Worm (Caenorhabditis elegans): Measurements from ENCODE around the gene ran-2.

The ran-2 gene

DNA sequence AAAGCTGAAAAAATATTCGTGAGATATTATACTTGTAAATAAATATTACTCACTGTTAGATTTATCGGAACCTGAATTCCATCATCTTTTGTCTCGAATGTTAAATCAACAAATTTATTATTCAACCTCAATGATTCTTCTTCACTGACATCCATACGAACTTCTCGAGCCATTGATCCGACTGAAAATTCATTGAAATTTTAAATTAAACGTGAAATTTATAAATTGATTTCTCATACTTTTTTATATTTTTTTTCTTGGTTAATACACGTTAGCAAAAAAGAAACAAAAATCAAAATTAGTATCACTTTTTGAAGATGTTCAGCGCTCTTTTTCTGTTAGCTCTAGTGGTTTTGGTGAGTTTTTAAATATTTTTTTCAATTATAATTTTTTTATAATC lies 13.5 kb upstream of the ran-2 start, which contains the start of gene C29E4.14:
Gene C29E4.14 (plus strand): TSS at position 301 of the 400 bp plus-strand sequence.
- TF ChIP-seq nhr-76 (tag; optimal IDR thresholded peaks at IDR 0.05) (no peak), nhr-67 (tag; optimal IDR thresholded peaks at IDR 0.05) (no peak), nfya-1 (tag; optimal IDR thresholded peaks at IDR 0.05; ENCODE audit: insufficient read depth) (no peak), zag-1 (tag; optimal IDR thresholded peaks at IDR 0.05) (no peak), sea-2 (GFP tag; optimal IDR thresholded peaks at IDR 0.05) (no peak), fkh-10 (GFP tag; optimal IDR thresholded peaks at IDR 0.05) (no peak), nhr-12 (tag; optimal IDR thresholded peaks at IDR 0.05) (no peak), mml-1 (tag; optimal IDR thresholded peaks at IDR 0.05) (no peak)

DNA sequence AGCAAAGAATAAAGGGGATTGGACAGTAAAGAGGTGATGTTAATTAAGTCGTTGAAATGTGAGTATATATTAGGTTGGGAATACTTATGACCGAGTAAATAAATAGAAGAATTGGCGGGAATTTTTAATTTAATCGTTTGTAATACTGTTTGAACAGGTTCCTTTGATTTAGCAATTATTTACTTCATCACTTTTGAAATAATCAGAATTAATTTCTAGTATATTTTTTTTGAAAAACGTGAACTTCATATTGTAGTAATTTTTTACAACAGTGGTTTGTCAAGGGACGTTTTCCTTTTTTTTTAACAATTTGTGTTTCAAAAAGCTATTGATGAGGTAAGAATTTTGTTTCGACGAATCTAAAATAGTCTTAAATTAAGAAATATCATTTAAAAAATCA lies 11.1 kb upstream of the ran-2 start, which contains the start of gene C29E4.17:
Gene C29E4.17 (plus strand): TSS at position 301 of the 400 bp plus-strand sequence.
- TF ChIP-seq nhr-28 (tag; optimal IDR thresholded peaks at IDR 0.05), result no peak
- no peak for TF ChIP-seq nhr-11 (tag; optimal IDR thresholded peaks at IDR 0.05)

DNA sequence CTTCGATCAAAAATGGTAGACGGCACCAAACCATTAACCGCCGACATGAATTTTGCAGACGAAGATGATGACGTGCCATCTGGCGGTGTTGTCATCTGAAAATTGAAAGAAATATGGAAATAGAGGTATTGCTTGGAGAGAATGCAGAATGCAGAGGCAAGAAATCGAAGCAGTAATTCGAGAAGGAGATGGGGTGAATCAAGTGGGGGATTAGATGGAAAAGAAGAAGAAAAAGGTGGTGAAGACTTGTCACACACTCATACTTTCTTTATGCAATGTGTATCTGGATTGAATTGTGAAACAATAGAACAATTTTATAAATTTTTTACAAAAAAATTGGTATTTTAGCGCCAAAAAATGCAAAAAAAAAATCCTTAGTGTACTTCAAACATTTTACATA lies 8.5 kb upstream of the ran-2 start, which contains the start of gene tag-250:
Gene tag-250 (minus strand): TSS at position 101 of the 400 bp plus-strand sequence.
- no peak for TF ChIP-seq nhr-25 (tag; optimal IDR thresholded peaks at IDR 0.05)
- TF ChIP-seq jun-1 (tag; optimal IDR thresholded peaks at IDR 0.05), result no peak
- no peak for TF ChIP-seq pha-4 (tag; optimal IDR thresholded peaks at IDR 0.05)
- TF ChIP-seq nhr-23 (tag; optimal IDR thresholded peaks at IDR 0.05), result no peak
- TF ChIP-seq ceh-28 (tag; optimal IDR thresholded peaks at IDR 0.05), result no peak
- TF ChIP-seq mml-1 (tag; optimal IDR thresholded peaks at IDR 0.05), result no peak
- TF ChIP-seq lin-15B (tag; optimal IDR thresholded peaks at IDR 0.05), result no peak
- no peak for TF ChIP-seq skn-1 (tag; optimal IDR thresholded peaks at IDR 0.05)
- TF ChIP-seq lin-39 (tag; optimal IDR thresholded peaks at IDR 0.05), result no peak
- TF ChIP-seq nhr-76 (tag; optimal IDR thresholded peaks at IDR 0.05), result no peak
- no peak for TF ChIP-seq ztf-11 (tag; optimal IDR thresholded peaks at IDR 0.05)
- no peak for TF ChIP-seq nhr-28 (tag; optimal IDR thresholded peaks at IDR 0.05)
- TF ChIP-seq pqm-1 (tag; optimal IDR thresholded peaks at IDR 0.05), result no peak
- TF ChIP-seq tbx-2 (tag; optimal IDR thresholded peaks at IDR 0.05), result no peak
- TF ChIP-seq aly-2 (tag; optimal IDR thresholded peaks at IDR 0.05), result no peak

DNA sequence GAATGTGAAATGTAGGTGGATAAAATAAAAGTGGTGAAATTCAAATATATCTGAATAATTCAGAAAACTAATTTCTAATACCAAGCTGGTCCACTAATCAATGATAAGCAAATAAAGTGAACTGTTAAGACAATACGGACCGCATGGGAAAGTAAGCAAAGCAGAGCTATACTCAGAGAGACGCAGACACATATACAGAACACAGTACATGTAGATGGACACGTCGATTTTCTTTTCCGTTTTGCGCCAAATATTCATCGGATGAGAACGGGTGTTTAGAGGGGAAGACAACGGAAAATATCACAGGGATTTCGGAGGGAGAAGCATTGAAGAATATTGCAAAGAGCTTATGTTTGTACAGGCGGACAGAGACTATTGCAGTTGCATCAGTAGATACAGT lies 7.4 kb upstream of the ran-2 start:
- TF ChIP-seq pha-4 (tag; optimal IDR thresholded peaks at IDR 0.05), result peak; percentile 48
- TF ChIP-seq snpc-4 (tag; optimal IDR thresholded peaks at IDR 0.05), result peak; percentile 3
- TF ChIP-seq elt-2 (tag; optimal IDR thresholded peaks at IDR 0.05), result no peak

DNA sequence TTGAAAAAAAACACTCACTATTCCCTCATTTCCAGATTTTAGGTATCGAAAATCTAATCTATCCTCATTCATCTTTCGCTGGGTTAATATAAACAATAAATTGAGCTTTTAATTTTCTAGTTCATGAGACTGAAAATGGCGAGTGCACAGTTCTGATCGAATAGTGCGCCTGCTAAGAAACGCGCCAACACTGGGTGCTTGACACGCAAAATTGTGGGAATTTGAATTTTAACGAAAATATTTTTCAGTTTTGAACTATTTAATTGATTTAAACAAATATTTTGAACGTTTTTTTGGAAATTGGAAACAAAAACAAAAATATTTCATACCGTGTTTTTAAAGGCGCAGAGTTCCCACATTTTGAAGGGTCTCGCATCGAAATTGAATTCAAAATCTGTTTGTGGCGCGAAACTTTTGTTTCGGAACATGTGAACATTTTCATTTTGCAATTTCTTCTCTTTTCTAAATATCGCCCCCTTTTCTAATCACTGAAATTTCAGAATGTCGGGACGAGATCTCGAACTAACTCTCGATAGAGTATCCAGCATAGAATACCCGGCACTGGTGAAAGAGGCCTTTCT lies 4.7 kb upstream of the ran-2 start, which contains the start of the genes C29E4.13 and npp-15:
Gene C29E4.13 (minus strand): TSS at position 169 of the 581 bp plus-strand sequence.
Gene npp-15 (plus strand): TSS at position 495 of the 581 bp plus-strand sequence.
- TF ChIP-seq nhr-67 (tag; optimal IDR thresholded peaks at IDR 0.05), result no peak
- TF ChIP-seq nhr-25 (tag; optimal IDR thresholded peaks at IDR 0.05), result peak; percentile 8
- peak; percentile 13 for TF ChIP-seq nhr-23 (tag; optimal IDR thresholded peaks at IDR 0.05)
- TF ChIP-seq pqm-1 (tag; optimal IDR thresholded peaks at IDR 0.05), result no peak
- TF ChIP-seq ama-1 (optimal IDR thresholded peaks at IDR 0.05), result no peak
- TF ChIP-seq elt-2 (tag; optimal IDR thresholded peaks at IDR 0.05), result peak; percentile 19
- TF ChIP-seq unc-39 (tag; optimal IDR thresholded peaks at IDR 0.05), result no peak
- TF ChIP-seq lin-15B (tag; optimal IDR thresholded peaks at IDR 0.05), result peak; percentile 61
- TF ChIP-seq nhr-28 (tag; optimal IDR thresholded peaks at IDR 0.05), result no peak
- TF ChIP-seq skn-1 (tag; optimal IDR thresholded peaks at IDR 0.05), result no peak
- no peak for TF ChIP-seq nhr-12 (tag; optimal IDR thresholded peaks at IDR 0.05)
- TF ChIP-seq fkh-10 (GFP tag; optimal IDR thresholded peaks at IDR 0.05), result no peak
- TF ChIP-seq ceh-82 (tag; optimal IDR thresholded peaks at IDR 0.05), result no peak
- TF ChIP-seq pha-4 (tag; optimal IDR thresholded peaks at IDR 0.05), result peak; percentile 71
- TF ChIP-seq snpc-4 (tag; optimal IDR thresholded peaks at IDR 0.05), result peak; percentile 10
- TF ChIP-seq elt-3 (tag; optimal IDR thresholded peaks at IDR 0.05), result no peak

DNA sequence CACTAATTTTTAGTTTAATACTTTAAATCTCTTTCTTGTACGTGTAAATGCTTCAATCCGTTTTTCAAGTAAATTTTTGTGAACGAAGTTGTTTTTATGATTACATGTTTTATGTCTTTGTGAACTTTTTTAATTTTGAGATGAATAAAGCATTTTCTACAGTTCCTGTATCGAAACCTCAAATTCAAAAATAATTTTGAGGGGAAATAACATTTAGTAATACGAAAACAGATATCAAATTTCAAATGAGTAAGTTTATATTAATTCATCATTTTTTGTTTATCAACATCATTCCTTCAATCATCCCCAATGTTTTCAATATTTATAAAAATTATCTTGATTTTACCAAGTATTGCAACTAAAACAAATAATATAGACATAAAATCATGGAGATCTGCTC lies 4.2 kb downstream of the ran-2 start, which contains the start of gene C29E4.10:
Gene C29E4.10 (plus strand): TSS at position 301 of the 400 bp plus-strand sequence.
- no peak for TF ChIP-seq ceh-82 (tag; optimal IDR thresholded peaks at IDR 0.05)
- TF ChIP-seq R02D3.7 (tag; optimal IDR thresholded peaks at IDR 0.05), result no peak
- TF ChIP-seq ZK546.5 (tag; optimal IDR thresholded peaks at IDR 0.05), result no peak
- TF ChIP-seq nhr-77 (tag; optimal IDR thresholded peaks at IDR 0.05), result no peak
- no peak for TF ChIP-seq tbx-2 (tag; optimal IDR thresholded peaks at IDR 0.05)
- no peak for TF ChIP-seq elt-2 (tag; optimal IDR thresholded peaks at IDR 0.05)
- TF ChIP-seq ama-1 (optimal IDR thresholded peaks at IDR 0.05), result no peak
- no peak for TF ChIP-seq nhr-12 (tag; optimal IDR thresholded peaks at IDR 0.05)
- TF ChIP-seq unc-39 (tag; optimal IDR thresholded peaks at IDR 0.05), result no peak
- TF ChIP-seq aly-2 (tag; optimal IDR thresholded peaks at IDR 0.05), result no peak
- TF ChIP-seq pha-4 (tag; optimal IDR thresholded peaks at IDR 0.05), result no peak
- TF ChIP-seq egl-5 (tag; optimal IDR thresholded peaks at IDR 0.05), result no peak
- TF ChIP-seq fkh-10 (GFP tag; optimal IDR thresholded peaks at IDR 0.05), result no peak
- TF ChIP-seq lsy-12 (tag; optimal IDR thresholded peaks at IDR 0.05), result no peak
